Worm (Caenorhabditis elegans) whole organism, L4 larva: ENCODE measurements around the gene gmap-1.

Source experiments
- F26F4.8 ChIP-seq: fragments of 200-800 bp; sonication (Bioruptor generic); conservative IDR thresholded peaks from 2 replicates; pipeline ENCODE4 v1.3.6; 2022; ENCODE audit warnings: missing genetic modification characterization, missing compliant biosample characterization
- F49E8.2 ChIP-seq: sonication (generic microtip); optimal IDR thresholded peaks from 2 replicates; lab custom pipeline; 2016; ENCODE audit warnings: missing compliant biosample characterization, mild to moderate bottlenecking, missing genetic modification characterization, borderline replicate concordance
- Y105C5A.15 ChIP-seq: fragments of 200-800 bp; sonication (Bioruptor generic); IDR thresholded peaks from 2 replicates; pipeline ENCODE4 v1.3.6; 2022; ENCODE audit warnings: missing genetic modification characterization, missing compliant biosample characterization
- Y48G9A.11 ChIP-seq: fragments of 200-800 bp; sonication (Bioruptor generic); IDR thresholded peaks from 2 replicates; pipeline ENCODE4 v1.3.6; 2022; ENCODE audit warnings: missing genetic modification reagents, missing genetic modification characterization, missing compliant biosample characterization
- ZK337.2 ChIP-seq: fragments of 200-800 bp; sonication (Bioruptor generic); IDR thresholded peaks from 2 replicates; pipeline ENCODE4 v1.3.6; 2022; ENCODE audit warnings: missing genetic modification reagents, missing genetic modification characterization, missing compliant biosample characterization
- arid-1 ChIP-seq: fragments of 200-800 bp; sonication (Bioruptor generic); conservative IDR thresholded peaks from 2 replicates; pipeline ENCODE4 v1.3.6; 2022; ENCODE audit warnings: missing genetic modification reagents, missing genetic modification characterization, missing compliant biosample characterization
- attf-4 ChIP-seq: sonication (generic microtip); optimal IDR thresholded peaks from 3 replicates; lab custom pipeline; 2017; ENCODE audit warnings: missing biosample characterization, missing genetic modification characterization
- ceh-20 ChIP-seq: fragments of 200-800 bp; sonication (Bioruptor generic); IDR thresholded peaks from 2 replicates; pipeline ENCODE4 v1.3.6; 2022; ENCODE audit warnings: missing genetic modification reagents, missing genetic modification characterization, missing compliant biosample characterization
- ceh-44 ChIP-seq: fragments of 200-800 bp; sonication (Bioruptor generic); IDR thresholded peaks from 2 replicates; pipeline ENCODE4 v1.3.6; 2022; ENCODE audit warnings: missing genetic modification reagents, missing genetic modification characterization, missing compliant biosample characterization
- cey-2 ChIP-seq: sonication (generic microtip); optimal IDR thresholded peaks from 3 replicates; lab custom pipeline; 2017; ENCODE audit warnings: missing genetic modification characterization, mild to moderate bottlenecking, missing compliant biosample characterization, antibody characterized with exemption, borderline replicate concordance; ENCODE audit not compliant: insufficient read depth
- daf-12 ChIP-seq: fragments of 150-350 bp; optimal IDR thresholded peaks from 2 replicates; lab custom pipeline; 2014; ENCODE audit warnings: missing biosample characterization, missing genetic modification reagents, missing genetic modification characterization
- daf-16 ChIP-seq, 3 experiments: sonication (generic microtip); optimal IDR thresholded peaks; 2 replicates each; lab custom pipeline; 2016 to 2017; ENCODE audit warnings: missing genetic modification characterization in 3 of 3, missing genetic modification reagents in 3 of 3, mild to moderate bottlenecking in 2 of 3, missing compliant biosample characterization in 2 of 3, missing biosample characterization in 1 of 3, moderate library complexity in 1 of 3
- dmd-6 ChIP-seq: fragments of 200-800 bp; sonication (Bioruptor generic); IDR thresholded peaks from 2 replicates; pipeline ENCODE4 v1.3.6; 2022; ENCODE audit warnings: missing genetic modification reagents, missing genetic modification characterization, missing compliant biosample characterization
- dmd-8 ChIP-seq: fragments of 200-800 bp; sonication (Bioruptor generic); IDR thresholded peaks from 2 replicates; pipeline ENCODE4 v1.3.6; 2022; ENCODE audit warnings: missing genetic modification characterization, missing compliant biosample characterization
- duxl-1 ChIP-seq: sonication (generic microtip); optimal IDR thresholded peaks from 2 replicates; lab custom pipeline; 2016; ENCODE audit warnings: mild to moderate bottlenecking, missing genetic modification characterization, moderate library complexity, missing compliant biosample characterization; ENCODE audit not compliant: poor library complexity
- dve-1 ChIP-seq: sonication (generic microtip); optimal IDR thresholded peaks from 2 replicates; lab custom pipeline; 2017; ENCODE audit warnings: antibody characterized with exemption, mild to moderate bottlenecking, missing genetic modification characterization, missing compliant biosample characterization; ENCODE audit not compliant: insufficient read depth
- fkh-10 ChIP-seq: fragments of 150-350 bp; optimal IDR thresholded peaks from 2 replicates; lab custom pipeline; 2014; ENCODE audit warnings: missing biosample characterization, missing genetic modification reagents, missing genetic modification characterization
- fos-1 ChIP-seq: fragments of 150-350 bp; optimal IDR thresholded peaks from 2 replicates; lab custom pipeline; 2014; ENCODE audit warnings: missing biosample characterization, missing genetic modification characterization
- hlh-11 ChIP-seq: fragments of 200-800 bp; sonication (Bioruptor generic); optimal IDR thresholded peaks from 2 replicates; lab custom pipeline; 2018; ENCODE audit warnings: mild to moderate bottlenecking, missing genetic modification characterization, missing compliant biosample characterization
- hlh-30 ChIP-seq: sonication (generic microtip); optimal IDR thresholded peaks from 2 replicates; lab custom pipeline; 2017; ENCODE audit warnings: antibody characterized with exemption, mild to moderate bottlenecking, missing genetic modification characterization, missing compliant biosample characterization; ENCODE audit not compliant: insufficient read depth
- hmg-1.1 ChIP-seq: fragments of 200-800 bp; sonication (Bioruptor generic); IDR thresholded peaks from 2 replicates; pipeline ENCODE4 v1.3.6; 2022; ENCODE audit warnings: missing genetic modification reagents, missing genetic modification characterization, missing compliant biosample characterization
- jun-1 ChIP-seq: fragments of 150-350 bp; optimal IDR thresholded peaks from 2 replicates; lab custom pipeline; 2014; ENCODE audit warnings: missing biosample characterization, missing genetic modification reagents, missing genetic modification characterization
- lin-1 ChIP-seq: fragments of 200-800 bp; sonication (Bioruptor generic); IDR thresholded peaks from 2 replicates; pipeline ENCODE4 v1.3.6; 2022; ENCODE audit warnings: missing genetic modification reagents, missing genetic modification characterization, missing compliant biosample characterization
- lin-29 ChIP-seq: fragments of 200-800 bp; sonication (Bioruptor generic); IDR thresholded peaks from 2 replicates; pipeline ENCODE4 v1.3.6; 2022; ENCODE audit warnings: missing genetic modification reagents, missing genetic modification characterization, missing compliant biosample characterization
- lin-38 ChIP-seq: fragments of 200-800 bp; sonication (Bioruptor generic); IDR thresholded peaks from 2 replicates; pipeline ENCODE4 v1.3.6; 2022; ENCODE audit warnings: missing genetic modification reagents, missing genetic modification characterization, missing compliant biosample characterization
- mdl-1 ChIP-seq, 2 experiments: fragments of 150-350 bp in 1 of 2; sonication (generic microtip) in 1 of 2; optimal IDR thresholded peaks; 2 replicates each; lab custom pipeline; 2014 to 2017; ENCODE audit warnings: missing biosample characterization in 2 of 2, missing genetic modification characterization in 2 of 2
- mxl-3 ChIP-seq: fragments of 200-800 bp; sonication (Bioruptor generic); optimal IDR thresholded peaks from 2 replicates; lab custom pipeline; 2018; ENCODE audit warnings: mild to moderate bottlenecking, missing genetic modification characterization, missing compliant biosample characterization
- nhr-10 ChIP-seq: fragments of 150-350 bp; optimal IDR thresholded peaks from 2 replicates; lab custom pipeline; 2014; ENCODE audit warnings: missing biosample characterization, missing genetic modification characterization
- nhr-237 ChIP-seq: sonication (generic microtip); optimal IDR thresholded peaks from 2 replicates; lab custom pipeline; 2017; ENCODE audit warnings: missing biosample characterization, missing genetic modification characterization
- nhr-28 ChIP-seq: fragments of 150-350 bp; optimal IDR thresholded peaks from 2 replicates; lab custom pipeline; 2014; ENCODE audit warnings: missing biosample characterization, missing genetic modification characterization
- pqm-1 ChIP-seq: sonication (generic microtip); optimal IDR thresholded peaks from 2 replicates; lab custom pipeline; 2017; ENCODE audit warnings: missing biosample characterization, missing genetic modification characterization
- skn-1 ChIP-seq: fragments of 150-350 bp; optimal IDR thresholded peaks from 2 replicates; lab custom pipeline; 2014; ENCODE audit warnings: missing biosample characterization, missing genetic modification characterization
- snpc-1.2 ChIP-seq: fragments of 200-800 bp; sonication (Bioruptor generic); IDR thresholded peaks from 2 replicates; pipeline ENCODE4 v1.3.6; 2022; ENCODE audit warnings: missing genetic modification reagents, missing genetic modification characterization, missing compliant biosample characterization
- snpc-4 ChIP-seq: fragments of 150-350 bp; optimal IDR thresholded peaks from 2 replicates; lab custom pipeline; 2014; ENCODE audit warnings: missing biosample characterization, missing genetic modification characterization
- unc-62 ChIP-seq, 3 experiments: fragments of 150-350 bp in 1 of 3; sonication (generic microtip); optimal IDR thresholded peaks in 2 of 3; peaks in 1 of 3; 1 replicate in 1 of 3; 2 replicates in 2 of 3; lab custom pipeline; 2014 to 2017; ENCODE audit warnings: missing biosample characterization in 3 of 3, missing genetic modification characterization in 3 of 3, missing genetic modification reagents in 3 of 3, missing genotype in 1 of 3
- zag-1 ChIP-seq: fragments of 150-350 bp; optimal IDR thresholded peaks from 2 replicates; lab custom pipeline; 2014; ENCODE audit warnings: missing biosample characterization, missing genetic modification characterization
- zfp-3 ChIP-seq: fragments of 200-800 bp; sonication (Bioruptor generic); conservative IDR thresholded peaks from 2 replicates; pipeline ENCODE4 v1.3.6; 2022; ENCODE audit warnings: missing genetic modification reagents, missing genetic modification characterization, missing compliant biosample characterization
- ztf-11 ChIP-seq: fragments of 150-350 bp; optimal IDR thresholded peaks from 2 replicates; lab custom pipeline; 2014; ENCODE audit warnings: missing biosample characterization, missing genetic modification characterization

gmap-1 gene

DNA sequence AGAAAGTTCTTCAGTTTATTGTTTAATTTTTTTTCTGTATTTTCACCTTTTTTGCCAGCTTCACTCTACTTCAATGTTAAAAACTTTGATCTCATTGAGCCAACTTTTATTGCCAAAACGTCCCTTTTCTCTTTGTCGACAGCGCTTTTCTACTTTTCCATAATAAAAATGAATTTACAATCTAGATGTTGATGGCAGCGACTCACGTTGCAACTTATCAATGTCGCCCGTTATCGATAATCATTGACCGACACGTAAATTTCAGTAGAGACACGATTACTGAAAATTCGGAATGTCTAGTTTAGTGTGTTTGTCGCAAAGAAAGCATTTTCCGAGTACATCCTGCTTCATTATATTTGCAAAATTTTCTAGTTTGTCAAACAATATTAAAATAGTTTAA is 45.0 kb upstream of the gmap-1 start:
- TF ChIP-seq duxl-1 (no peak), pqm-1 (peak; percentile 77), jun-1 (tag; lab: Kevin White, UChicago) (no peak), unc-62 (GFP tag; optimal IDR thresholded peaks at IDR 0.05 in 1 of 2; lab: Kevin White, UChicago) (peak in 1 of 2 experiments; percentile 11), unc-62 (tag; optimal IDR thresholded peaks at IDR 0.05; lab: Kevin White, UChicago) (no peak), nhr-237 (tag; lab: Kevin White, UChicago) (no peak), snpc-4 (tag; lab: Kevin White, UChicago) (no peak), dmd-6 (GFP tag; lab: Robert Waterston, UW) (peak; percentile 47), nhr-28 (tag; lab: Kevin White, UChicago) (peak; percentile 2), mxl-3 (GFP tag; lab: Kevin White, UChicago) (peak; percentile 36), nhr-10 (no peak), zfp-3 (GFP tag; lab: Robert Waterston, UW) (no peak), dve-1 (tag; lab: Kevin White, UChicago) (peak; percentile 7), fkh-10 (no peak), ZK337.2 (GFP tag; lab: Robert Waterston, UW) (no peak), F49E8.2 (no peak), lin-29 (no peak), ztf-11 (tag; lab: Kevin White, UChicago) (no peak), daf-12 (tag; lab: Kevin White, UChicago) (no peak), F26F4.8 (GFP tag; lab: Robert Waterston, UW) (no peak), dmd-8 (GFP tag; lab: Robert Waterston, UW) (no peak), lin-38 (GFP tag; lab: Robert Waterston, UW) (no peak), daf-16 (GFP tag; optimal IDR thresholded peaks at IDR 0.05; lab: Kevin White, UChicago) (no peak), daf-16 (tag; optimal IDR thresholded peaks at IDR 0.05; lab: Kevin White, UChicago) (peak; percentile 56), hlh-11 (tag; lab: Kevin White, UChicago) (peak; percentile 18), attf-4 (no peak)

DNA sequence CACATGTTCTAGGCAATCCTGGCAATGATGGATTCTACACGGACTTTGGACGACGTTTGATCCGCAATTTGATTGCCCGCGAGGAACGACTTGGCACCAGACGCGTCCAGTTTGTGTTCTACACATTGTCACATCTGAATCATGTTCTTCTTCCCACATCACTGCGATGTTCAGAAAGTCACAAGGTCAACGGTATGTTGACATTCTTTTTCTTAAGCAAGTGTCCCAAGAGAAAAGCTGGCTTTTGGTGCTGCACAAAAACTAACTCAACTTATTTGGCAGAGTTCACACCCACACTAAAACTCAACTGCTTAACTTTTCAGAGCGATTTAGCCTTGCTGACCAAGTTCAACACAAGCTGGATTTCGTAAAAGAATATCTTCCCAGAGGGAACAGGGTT is 43.8 kb upstream of the gmap-1 start:
- TF ChIP-seq hlh-11 (tag; lab: Kevin White, UChicago) = peak; percentile 4
- TF ChIP-seq dmd-8 (GFP tag; lab: Robert Waterston, UW) = no peak
- no peak for TF ChIP-seq cey-2 (tag; lab: Kevin White, UChicago)
- TF ChIP-seq hlh-30 = peak; percentile 4
- TF ChIP-seq snpc-1.2 = no peak
- no peak for TF ChIP-seq fos-1
- no peak for TF ChIP-seq fkh-10
- peak in 1 of 2 experiments; percentile 98 for TF ChIP-seq unc-62 (GFP tag; optimal IDR thresholded peaks at IDR 0.05 in 1 of 2; lab: Kevin White, UChicago)
- no peak for TF ChIP-seq unc-62 (tag; optimal IDR thresholded peaks at IDR 0.05; lab: Kevin White, UChicago)

DNA sequence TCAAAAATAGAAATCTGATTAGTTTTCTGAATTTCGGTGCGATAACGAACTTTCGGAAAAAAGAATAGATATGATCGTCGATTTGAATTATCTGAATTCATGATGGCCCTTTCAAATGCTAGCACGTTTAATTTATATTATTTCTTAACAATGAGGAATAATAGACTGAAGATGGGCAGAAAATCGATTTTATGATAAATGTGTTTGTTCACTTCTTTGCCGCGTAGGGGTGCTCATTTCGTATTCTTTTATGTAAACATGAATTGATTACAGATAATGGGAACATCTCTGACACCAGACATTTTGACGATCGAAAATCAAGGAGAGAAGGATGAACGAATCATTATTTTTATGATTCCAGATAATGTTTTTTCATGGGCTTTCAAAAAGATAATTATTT is 42.7 kb upstream of the gmap-1 start, which contains the start of gene F11C1.9:
TSS of gene F11C1.9 (minus strand) at position 101 of the 400 bp plus-strand sequence.
- TF ChIP-seq daf-16 (GFP tag; optimal IDR thresholded peaks at IDR 0.05; lab: Kevin White, UChicago) (no peak), daf-16 (tag; optimal IDR thresholded peaks at IDR 0.05; lab: Kevin White, UChicago) (peak; percentile 79), dmd-8 (GFP tag; lab: Robert Waterston, UW) (no peak)

DNA sequence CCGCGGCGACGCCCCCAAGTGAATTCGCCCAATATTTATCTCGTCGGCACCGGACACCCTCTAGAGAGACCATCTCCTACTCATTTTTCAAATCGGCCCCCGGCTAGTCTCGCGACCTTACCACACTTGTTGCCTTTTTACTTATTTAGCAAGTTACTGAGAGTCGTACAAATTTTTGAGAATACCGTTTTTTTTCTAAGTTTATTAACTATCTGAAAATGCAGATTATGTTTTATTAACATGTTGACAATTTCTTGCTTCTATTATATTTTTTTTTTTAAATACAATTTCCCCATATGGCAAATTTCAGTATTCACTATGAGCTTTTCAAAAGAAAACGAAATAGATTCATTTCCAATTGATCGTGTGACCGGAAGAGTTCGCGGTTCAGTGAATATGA is 42.0 kb upstream of the gmap-1 start, which contains the start of the genes F11C1.4 and F11C1.10:
TSS of gene F11C1.4 (plus strand) at position 301 of the 400 bp plus-strand sequence.
TSS of gene F11C1.10 (plus strand) at position 309 of the 400 bp plus-strand sequence.
- TF ChIP-seq skn-1 (tag; lab: Kevin White, UChicago) (no peak), Y105C5A.15 (GFP tag; lab: Robert Waterston, UW) (no peak), Y48G9A.11 (GFP tag; lab: Robert Waterston, UW) (no peak), snpc-4 (tag; lab: Kevin White, UChicago) (no peak), zag-1 (tag; lab: Kevin White, UChicago) (no peak), daf-12 (tag; lab: Kevin White, UChicago) (no peak), hlh-30 (no peak), arid-1 (GFP tag; lab: Robert Waterston, UW) (no peak), ceh-20 (GFP tag; lab: Robert Waterston, UW) (no peak), lin-1 (no peak), mdl-1 (tag; optimal IDR thresholded peaks at IDR 0.05; lab: Kevin White, UChicago) (no peak), dmd-6 (GFP tag; lab: Robert Waterston, UW) (no peak), fkh-10 (no peak), hmg-1.1 (GFP tag; lab: Robert Waterston, UW) (no peak), ceh-44 (GFP tag; lab: Robert Waterston, UW) (no peak), nhr-10 (no peak)
- TF ChIP-seq, all 104 proteins: peak for 0
